Worm (Caenorhabditis elegans) whole organism, L3 larva: ENCODE results near the gene srh-78.

ENCODE experiments used
- nfya-1 ChIP-seq: sonication (generic microtip); optimal IDR thresholded peaks from 2 replicates; lab custom pipeline; 2017; ENCODE audit warnings: missing genetic modification characterization, mild to moderate bottlenecking, missing compliant biosample characterization, antibody characterized with exemption, moderate library complexity; ENCODE audit not compliant: insufficient read depth
- nhr-11 ChIP-seq: fragments of 150-350 bp; optimal IDR thresholded peaks from 2 replicates; lab custom pipeline; 2014; ENCODE audit warnings: missing biosample characterization, missing genetic modification characterization
- nhr-237 ChIP-seq: fragments of 150-350 bp; optimal IDR thresholded peaks from 2 replicates; lab custom pipeline; 2014; ENCODE audit warnings: missing biosample characterization, missing genetic modification characterization
- unc-62 ChIP-seq: fragments of 150-350 bp; sonication (generic microtip); optimal IDR thresholded peaks from 4 replicates; lab custom pipeline; 2014; ENCODE audit warnings: missing biosample characterization, missing genetic modification reagents, missing genetic modification characterization
- ztf-11 ChIP-seq: fragments of 150-350 bp; optimal IDR thresholded peaks from 2 replicates; lab custom pipeline; 2014; ENCODE audit warnings: missing biosample characterization, missing genetic modification characterization

ce11 chrV:251652-252051, 34.7 kb downstream of the srh-78 start, which contains the start of gene oac-39:
- no peak for TF ChIP-seq ztf-11 (tag; lab: Kevin White, UChicago)
- no peak for TF ChIP-seq nhr-11 (tag; lab: Kevin White, UChicago)
- TF ChIP-seq unc-62 (GFP tag; lab: Kevin White, UChicago) = no peak
- TF ChIP-seq nfya-1 = no peak
- TF ChIP-seq nhr-237 (tag; lab: Kevin White, UChicago) = no peak
